Fruit fly (Drosophila melanogaster) whole organism, embryonic: ENCODE measurements around the gene Hayan.

Experiments
- Bteb2 ChIP-seq: fragments of 200-800 bp; sonication (Bioruptor generic); optimal IDR thresholded peaks from 2 replicates; lab custom pipeline; 2016; ENCODE audit warnings: missing biosample characterization, missing genetic modification characterization
- CG10321 ChIP-seq: fragments of 200-800 bp; sonication (Bioruptor generic); IDR thresholded peaks from 2 replicates; pipeline ENCODE4 v1.3.6; 2022; ENCODE audit warnings: missing biosample characterization, missing genetic modification characterization
- CG12299 ChIP-seq: fragments of 200-800 bp; sonication (Bioruptor generic); optimal IDR thresholded peaks from 2 replicates; lab custom pipeline; 2018; ENCODE audit warnings: missing biosample characterization, mild to moderate bottlenecking, missing genetic modification characterization
- CG12391 ChIP-seq: fragments of 200-800 bp; sonication (Bioruptor generic); optimal IDR thresholded peaks from 3 replicates; lab custom pipeline; 2018; ENCODE audit warnings: missing biosample characterization, mild to moderate bottlenecking, missing genetic modification characterization, moderate library complexity
- CG12744 ChIP-seq: fragments of 200-800 bp; sonication (Bioruptor generic); optimal IDR thresholded peaks from 2 replicates; lab custom pipeline; 2016; ENCODE audit warnings: missing biosample characterization, missing genetic modification characterization
- CG13287 ChIP-seq: fragments of 200-800 bp; sonication (Bioruptor generic); IDR thresholded peaks from 2 replicates; pipeline ENCODE4 v1.3.6; 2022; ENCODE audit warnings: missing biosample characterization, missing genetic modification characterization; ENCODE audit not compliant: partially characterized antibody
- CG13894 ChIP-seq: fragments of 200-800 bp; sonication (Bioruptor generic); optimal IDR thresholded peaks from 3 replicates; lab custom pipeline; 2018; ENCODE audit warnings: missing biosample characterization, mild to moderate bottlenecking, missing genetic modification characterization, moderate library complexity
- CG14050 ChIP-seq: fragments of 200-800 bp; sonication (Bioruptor generic); IDR thresholded peaks from 3 replicates; pipeline ENCODE4 v1.3.6; 2022; ENCODE audit warnings: missing biosample characterization, missing genetic modification characterization
- CG15696 ChIP-seq: fragments of 200-800 bp; sonication (Bioruptor generic); optimal IDR thresholded peaks from 2 replicates; lab custom pipeline; 2019; ENCODE audit warnings: missing biosample characterization, mild to moderate bottlenecking, missing genetic modification characterization, moderate library complexity
- CG1647 ChIP-seq: fragments of 200-800 bp; sonication (Bioruptor generic); optimal IDR thresholded peaks from 3 replicates; lab custom pipeline; 2016; ENCODE audit warnings: missing biosample characterization, missing genetic modification characterization
- CG16815 ChIP-seq: fragments of 200-800 bp; sonication (Bioruptor generic); optimal IDR thresholded peaks from 3 replicates; lab custom pipeline; 2017; ENCODE audit warnings: missing biosample characterization, mild to moderate bottlenecking, missing genetic modification characterization
- CG18764 ChIP-seq: fragments of 200-800 bp; sonication (Bioruptor generic); optimal IDR thresholded peaks from 3 replicates; lab custom pipeline; 2016; ENCODE audit warnings: missing biosample characterization, missing genetic modification characterization
- CG34422 ChIP-seq: fragments of 200-800 bp; sonication (Bioruptor generic); IDR thresholded peaks from 3 replicates; pipeline ENCODE4 v1.3.6; 2022; ENCODE audit warnings: missing biosample characterization, missing genetic modification characterization
- CG42726 ChIP-seq: fragments of 200-800 bp; sonication (Bioruptor generic); IDR thresholded peaks from 2 replicates; pipeline ENCODE4 v1.3.6; 2022; ENCODE audit warnings: missing biosample characterization, missing genetic modification characterization; ENCODE audit not compliant: partially characterized antibody
- CG4820 ChIP-seq: fragments of 200-800 bp; sonication (Bioruptor generic); optimal IDR thresholded peaks from 3 replicates; lab custom pipeline; 2016; ENCODE audit warnings: missing biosample characterization, missing genetic modification characterization
- CG5245 ChIP-seq: fragments of 200-800 bp; sonication (Bioruptor generic); optimal IDR thresholded peaks from 3 replicates; lab custom pipeline; 2016; ENCODE audit warnings: missing biosample characterization, missing genetic modification characterization
- CG6854 ChIP-seq: fragments of 200-800 bp; sonication (Bioruptor generic); optimal IDR thresholded peaks from 3 replicates; lab custom pipeline; 2017; ENCODE audit warnings: missing biosample characterization, mild to moderate bottlenecking, missing genetic modification characterization
- CG7372 ChIP-seq: fragments of 200-800 bp; sonication (Bioruptor generic); IDR thresholded peaks from 2 replicates; pipeline ENCODE4 v1.3.6; 2022; ENCODE audit warnings: missing biosample characterization, missing genetic modification characterization
- CG8089 ChIP-seq: fragments of 200-800 bp; sonication (Bioruptor generic); optimal IDR thresholded peaks from 3 replicates; lab custom pipeline; 2016; ENCODE audit warnings: missing biosample characterization, missing genetic modification characterization
- CG9437 ChIP-seq: fragments of 200-800 bp; sonication (Bioruptor generic); optimal IDR thresholded peaks from 2 replicates; lab custom pipeline; 2018; ENCODE audit warnings: missing biosample characterization, mild to moderate bottlenecking, missing genetic modification characterization
- CG9727 ChIP-seq: fragments of 200-800 bp; sonication (Bioruptor generic); optimal IDR thresholded peaks from 3 replicates; lab custom pipeline; 2017; ENCODE audit warnings: missing biosample characterization, mild to moderate bottlenecking, missing genetic modification characterization
- CG9817 ChIP-seq: fragments of 200-800 bp; sonication (Bioruptor generic); optimal IDR thresholded peaks from 2 replicates; lab custom pipeline; 2018; ENCODE audit warnings: missing biosample characterization, mild to moderate bottlenecking, missing genetic modification characterization, moderate library complexity
- Camta ChIP-seq: fragments of 200-800 bp; sonication (Bioruptor generic); optimal IDR thresholded peaks from 2 replicates; lab custom pipeline; 2016; ENCODE audit warnings: missing biosample characterization, missing genetic modification characterization
- CrebB ChIP-seq: fragments of 200-800 bp; sonication (Bioruptor generic); optimal IDR thresholded peaks from 3 replicates; lab custom pipeline; 2018; ENCODE audit warnings: missing biosample characterization, mild to moderate bottlenecking, missing genetic modification characterization
- Dip3 ChIP-seq: fragments of 200-800 bp; sonication (Bioruptor generic); optimal IDR thresholded peaks from 3 replicates; lab custom pipeline; 2016; ENCODE audit warnings: missing biosample characterization, missing genetic modification characterization
- Hr78 ChIP-seq, 2 experiments: fragments of 200-800 bp in 1 of 2; fragments of >200 bp in 1 of 2; sonication (Bioruptor generic) in 1 of 2; optimal IDR thresholded peaks; 2 replicates each; lab custom pipeline; 2017 to 2019; ENCODE audit warnings: missing biosample characterization in 2 of 2, missing genetic modification characterization in 2 of 2, mild to moderate bottlenecking in 1 of 2, moderate library complexity in 1 of 2
- Jarid2 ChIP-seq: fragments of 200-800 bp; sonication (Bioruptor generic); optimal IDR thresholded peaks from 3 replicates; lab custom pipeline; 2017; ENCODE audit warnings: mild to moderate bottlenecking, missing biosample characterization, missing genetic modification reagents, missing genetic modification characterization
- MTF-1 ChIP-seq: fragments of 200-800 bp; sonication (Bioruptor generic); optimal IDR thresholded peaks from 2 replicates; lab custom pipeline; 2018; ENCODE audit warnings: missing biosample characterization, mild to moderate bottlenecking, missing genetic modification characterization, borderline replicate concordance
- Myb ChIP-seq: fragments of 200-800 bp; sonication (Bioruptor generic); optimal IDR thresholded peaks from 2 replicates; lab custom pipeline; 2016; ENCODE audit warnings: missing biosample characterization, missing genetic modification characterization
- Oli ChIP-seq: fragments of 200-800 bp; sonication (Bioruptor generic); optimal IDR thresholded peaks from 2 replicates; lab custom pipeline; 2018; ENCODE audit warnings: missing biosample characterization, mild to moderate bottlenecking, missing genetic modification characterization, moderate library complexity
- Sry-δ ChIP-seq: fragments of 200-800 bp; sonication (Bioruptor generic); optimal IDR thresholded peaks from 2 replicates; lab custom pipeline; 2016; ENCODE audit warnings: missing biosample characterization, missing genetic modification characterization
- YL-1 ChIP-seq: fragments of 200-800 bp; sonication (Bioruptor generic); optimal IDR thresholded peaks from 3 replicates; lab custom pipeline; 2017; ENCODE audit warnings: missing biosample characterization, mild to moderate bottlenecking, missing genetic modification characterization
- ara ChIP-seq: fragments of 200-800 bp; sonication (Bioruptor generic); IDR thresholded peaks from 2 replicates; pipeline ENCODE4 v1.3.6; 2022; ENCODE audit warnings: missing biosample characterization, missing genetic modification characterization
- bsh ChIP-seq, 2 experiments: fragments of 200-800 bp; sonication (Bioruptor generic); optimal IDR thresholded peaks; 2 replicates each; lab custom pipeline; 2017 to 2018; ENCODE audit warnings: mild to moderate bottlenecking in 2 of 2, missing biosample characterization in 2 of 2, missing genetic modification characterization in 2 of 2, moderate library complexity in 1 of 2
- chm ChIP-seq: fragments of 200-800 bp; sonication (Bioruptor generic); IDR thresholded peaks from 2 replicates; pipeline ENCODE4 v1.3.6; 2022; ENCODE audit warnings: missing biosample characterization, missing genetic modification characterization
- corto ChIP-seq: fragments of 200-800 bp; sonication (Bioruptor generic); optimal IDR thresholded peaks from 2 replicates; lab custom pipeline; 2016; ENCODE audit warnings: missing biosample characterization, mild to moderate bottlenecking, missing genetic modification characterization, moderate library complexity
- en ChIP-seq: fragments of 200-800 bp; sonication (Bioruptor generic); optimal IDR thresholded peaks from 2 replicates; lab custom pipeline; 2016; ENCODE audit warnings: missing biosample characterization, missing genetic modification characterization
- fu2 ChIP-seq: fragments of 200-800 bp; sonication (Bioruptor generic); optimal IDR thresholded peaks from 2 replicates; lab custom pipeline; 2016; ENCODE audit warnings: missing biosample characterization, missing genetic modification characterization
- gsb-n ChIP-seq: fragments of 200-800 bp; sonication (Bioruptor generic); optimal IDR thresholded peaks from 3 replicates; lab custom pipeline; 2018; ENCODE audit warnings: missing biosample characterization, mild to moderate bottlenecking, missing genetic modification characterization
- hth ChIP-seq: fragments of >200 bp; optimal IDR thresholded peaks from 2 replicates; lab custom pipeline; 2017; ENCODE audit warnings: inconsistent platforms
- ind ChIP-seq: fragments of 200-800 bp; sonication (Bioruptor generic); optimal IDR thresholded peaks from 3 replicates; lab custom pipeline; 2016; ENCODE audit warnings: missing biosample characterization, missing genetic modification characterization
- maf-S ChIP-seq: fragments of 200-800 bp; sonication (Bioruptor generic); optimal IDR thresholded peaks from 2 replicates; lab custom pipeline; 2016; ENCODE audit warnings: missing biosample characterization, missing genetic modification characterization
- mld ChIP-seq: fragments of 200-800 bp; sonication (Bioruptor generic); IDR thresholded peaks from 3 replicates; pipeline ENCODE4 v1.3.6; 2022; ENCODE audit warnings: missing biosample characterization, missing genetic modification characterization; ENCODE audit not compliant: partially characterized antibody
- otp ChIP-seq: fragments of 200-800 bp; sonication (Bioruptor generic); IDR thresholded peaks from 3 replicates; pipeline ENCODE4, ENCODE4 v1.3.6; 2022; ENCODE audit warnings: missing biosample characterization, missing genetic modification characterization
- peb ChIP-seq: fragments of 200-800 bp; sonication (Bioruptor generic); IDR thresholded peaks from 2 replicates; pipeline ENCODE4 v1.3.6; 2022; ENCODE audit warnings: missing biosample characterization, missing genetic modification characterization
- repo ChIP-seq: fragments of 200-800 bp; sonication (Bioruptor generic); optimal IDR thresholded peaks from 2 replicates; lab custom pipeline; 2016; ENCODE audit warnings: missing biosample characterization, missing genetic modification characterization
- sc ChIP-seq, 3 experiments: fragments of >200 bp in 2 of 3; fragments of 200-800 bp in 1 of 3; sonication (Bioruptor generic) in 1 of 3; optimal IDR thresholded peaks; 2 replicates in 2 of 3; 3 replicates in 1 of 3; lab custom pipeline; 2017; ENCODE audit warnings: mild to moderate bottlenecking in 1 of 3, missing biosample characterization in 1 of 3, missing genetic modification characterization in 1 of 3, missing genetic modification reagents in 1 of 3
- so ChIP-seq: fragments of 200-800 bp; sonication (Bioruptor generic); IDR thresholded peaks from 3 replicates; pipeline ENCODE4 v1.3.6; 2022; ENCODE audit warnings: missing biosample characterization, missing genetic modification characterization
- sr ChIP-seq: fragments of 200-800 bp; sonication (Bioruptor generic); IDR thresholded peaks from 3 replicates; pipeline ENCODE4 v1.3.6; 2022; ENCODE audit warnings: missing biosample characterization, missing genetic modification characterization
- tgo ChIP-seq: fragments of 200-800 bp; sonication (Bioruptor generic); IDR thresholded peaks from 3 replicates; pipeline ENCODE4 v1.3.6; 2022; ENCODE audit warnings: missing biosample characterization, missing genetic modification characterization
- tll ChIP-seq, 2 experiments: fragments of 200-800 bp in 1 of 2; fragments of >200 bp in 1 of 2; sonication (Bioruptor generic) in 1 of 2; optimal IDR thresholded peaks; 2 replicates each; lab custom pipeline; 2017 to 2019; ENCODE audit warnings: missing biosample characterization in 2 of 2, missing genetic modification characterization in 2 of 2, mild to moderate bottlenecking in 1 of 2, moderate library complexity in 1 of 2

Gene Hayan

dm6 chrX:18533308-18533707, 49.7 kb upstream of the Hayan start (continued):
- TF ChIP-seq Sry-δ (GFP tag; lab: Kevin White, UChicago), result no peak
- no peak for TF ChIP-seq CG18764 (GFP tag; lab: Kevin White, UChicago)
- no peak for TF ChIP-seq maf-S (GFP tag; lab: Kevin White, UChicago)
- TF ChIP-seq CG7372 (GFP tag; lab: Robert Waterston, UW), result no peak
- TF ChIP-seq CG4820 (GFP tag; lab: Kevin White, UChicago), result peak; percentile 11
- TF ChIP-seq CG42726, result no peak
- TF ChIP-seq repo (GFP tag; lab: Kevin White, UChicago), result no peak
- TF ChIP-seq CG9727 (GFP tag; lab: Kevin White, UChicago), result peak; percentile 5
- TF ChIP-seq CG5245 (GFP tag; lab: Kevin White, UChicago), result no peak
- no peak for TF ChIP-seq CG13894
- peak; percentile 7 for TF ChIP-seq corto (GFP tag; lab: Kevin White, UChicago)
- TF ChIP-seq fu2 (GFP tag; lab: Kevin White, UChicago), result no peak
- TF ChIP-seq CG14050 (GFP tag; lab: Robert Waterston, UW), result no peak
- no peak for TF ChIP-seq CrebB (tag; lab: Kevin White, UChicago)
- TF ChIP-seq CG34422 (GFP tag; lab: Robert Waterston, UW), result no peak
- no peak for TF ChIP-seq Hr78 (GFP tag; optimal IDR thresholded peaks at IDR 0.05; lab: Kevin White, UChicago)
- no peak for TF ChIP-seq peb (GFP tag; lab: Robert Waterston, UW)
- no peak for TF ChIP-seq Camta (GFP tag; lab: Kevin White, UChicago)
- no peak for TF ChIP-seq CG1647 (GFP tag; lab: Kevin White, UChicago)
- no peak for TF ChIP-seq CG10321 (GFP tag; lab: Robert Waterston, UW)
- TF ChIP-seq CG13287, result no peak
- no peak for TF ChIP-seq YL-1 (GFP tag; lab: Kevin White, UChicago)
- TF ChIP-seq Myb (GFP tag; lab: Kevin White, UChicago), result no peak
- peak; percentile 13 for TF ChIP-seq CG16815 (GFP tag; lab: Kevin White, UChicago)
- no peak for TF ChIP-seq tll (GFP tag; optimal IDR thresholded peaks at IDR 0.05; lab: Kevin White, UChicago)
- peak in 1 of 2 experiments; percentile 70 for TF ChIP-seq bsh (GFP tag; optimal IDR thresholded peaks at IDR 0.05; lab: Kevin White, UChicago)
- peak; percentile 33 for TF ChIP-seq gsb-n (tag; lab: Kevin White, UChicago)
- TF ChIP-seq ind (GFP tag; lab: Kevin White, UChicago), result no peak
- peak; percentile 15 for TF ChIP-seq CG9437 (GFP tag; lab: Kevin White, UChicago)
- no peak for TF ChIP-seq sr (GFP tag; lab: Robert Waterston, UW)
- TF ChIP-seq chm (GFP tag; lab: Robert Waterston, UW), result no peak
- no peak for TF ChIP-seq CG6854 (GFP tag; lab: Kevin White, UChicago)
- no peak for TF ChIP-seq Jarid2 (GFP tag; lab: Kevin White, UChicago)
- no peak for TF ChIP-seq en (GFP tag; lab: Kevin White, UChicago)
- TF ChIP-seq sc (optimal IDR thresholded peaks at IDR 0.05; lab: Kevin White, UChicago), result no peak
- TF ChIP-seq sc (GFP tag; optimal IDR thresholded peaks at IDR 0.05; lab: Kevin White, UChicago), result peak; percentile 0
- no peak for TF ChIP-seq CG8089
- TF ChIP-seq hth, result no peak
- TF ChIP-seq CG12299 (tag; lab: Kevin White, UChicago), result no peak
- TF ChIP-seq tgo (GFP tag; lab: Robert Waterston, UW), result no peak
- TF ChIP-seq mld (GFP tag; lab: Robert Waterston, UW), result no peak
- peak; percentile 60 for TF ChIP-seq Oli
- no peak for TF ChIP-seq CG15696 (tag; lab: Kevin White, UChicago)
- no peak for TF ChIP-seq Dip3 (GFP tag; lab: Kevin White, UChicago)
- no peak for TF ChIP-seq otp (GFP tag; lab: Robert Waterston, UW)
- no peak for TF ChIP-seq ara
- peak; percentile 42 for TF ChIP-seq CG12391 (tag; lab: Kevin White, UChicago)
- no peak for TF ChIP-seq Bteb2 (GFP tag; lab: Kevin White, UChicago)
- TF ChIP-seq so, result no peak
- TF ChIP-seq CG9817 (tag; lab: Kevin White, UChicago), result no peak
- no peak for TF ChIP-seq MTF-1
- TF ChIP-seq CG12744, result no peak
